Worm (Caenorhabditis elegans): ENCODE results near the gene Y69E1A.3.

- TF ChIP-seq ces-1 (GFP tag; optimal IDR thresholded peaks at IDR 0.05) (no peak), xbp-1 (tag; optimal IDR thresholded peaks at IDR 0.05) (no peak), tbx-2 (tag; optimal IDR thresholded peaks at IDR 0.05) (no peak), mdl-1 (tag; optimal IDR thresholded peaks at IDR 0.05) (no peak), fkh-10 (GFP tag; optimal IDR thresholded peaks at IDR 0.05) (no peak), mef-2 (tag; optimal IDR thresholded peaks at IDR 0.05) (no peak), ama-1 (optimal IDR thresholded peaks at IDR 0.05) (no peak), elt-2 (tag; optimal IDR thresholded peaks at IDR 0.05) (no peak), ceh-82 (tag; optimal IDR thresholded peaks at IDR 0.05) (no peak)
Measured at ce11 chrIV:10978641-10979040, 26.5 kb downstream of the Y69E1A.3 start.
